Worm (Caenorhabditis elegans) whole organism, young adult: ENCODE measurements around the gene lido-8.

ENCODE experiments used
- B0019.2 ChIP-seq: fragments of 200-800 bp; sonication (Bioruptor generic); conservative IDR thresholded peaks from 2 replicates; pipeline ENCODE4 v1.3.6; 2022; ENCODE audit warnings: missing genetic modification reagents, missing genetic modification characterization, missing compliant biosample characterization
- B0035.1 ChIP-seq: sonication (generic microtip); optimal IDR thresholded peaks from 2 replicates; lab custom pipeline; 2016; ENCODE audit warnings: missing genetic modification characterization, mild to moderate bottlenecking, missing compliant biosample characterization, missing genotype, missing genetic modification reagents
- D2030.7 ChIP-seq: fragments of 200-800 bp; sonication (Bioruptor generic); IDR thresholded peaks from 2 replicates; pipeline ENCODE4 v1.3.6; 2022; ENCODE audit warnings: missing genetic modification reagents, missing genetic modification characterization, missing compliant biosample characterization
- F33H1.4 ChIP-seq: fragments of 200-800 bp; sonication (Bioruptor generic); IDR thresholded peaks from 2 replicates; pipeline ENCODE4 v1.3.6; 2022; ENCODE audit warnings: missing genetic modification reagents, missing genetic modification characterization, missing compliant biosample characterization
- F37B4.10 ChIP-seq: fragments of 200-800 bp; sonication (Bioruptor generic); IDR thresholded peaks from 2 replicates; pipeline ENCODE4 v1.3.6; 2022; ENCODE audit warnings: missing genetic modification characterization, missing compliant biosample characterization
- F49E8.2 ChIP-seq: sonication (generic microtip); optimal IDR thresholded peaks from 3 replicates; lab custom pipeline; 2017; ENCODE audit warnings: missing genetic modification characterization, mild to moderate bottlenecking, missing compliant biosample characterization, antibody characterized with exemption, moderate library complexity; ENCODE audit not compliant: insufficient read depth
- T26A5.8 ChIP-seq: sonication (generic microtip); optimal IDR thresholded peaks from 2 replicates; lab custom pipeline; 2016; ENCODE audit warnings: missing genetic modification characterization, missing compliant biosample characterization
- Y56A3A.18 ChIP-seq: fragments of 200-800 bp; sonication (Bioruptor generic); IDR thresholded peaks from 2 replicates; pipeline ENCODE4 v1.3.6; 2022; ENCODE audit warnings: missing genetic modification reagents, missing genetic modification characterization, missing compliant biosample characterization
- Y67H2A.10 ChIP-seq: fragments of 200-800 bp; sonication (Bioruptor generic); conservative IDR thresholded peaks from 2 replicates; pipeline ENCODE4 v1.3.6; 2022; ENCODE audit warnings: missing genetic modification reagents, missing genetic modification characterization, missing compliant biosample characterization
- Y79H2A.3 ChIP-seq: fragments of 200-800 bp; sonication (Bioruptor generic); conservative IDR thresholded peaks from 2 replicates; pipeline ENCODE4 v1.3.6; 2022; ENCODE audit warnings: missing genetic modification reagents, missing genetic modification characterization, missing compliant biosample characterization
- Y95B8A.8 ChIP-seq: fragments of 200-800 bp; sonication (Bioruptor generic); IDR thresholded peaks from 2 replicates; pipeline ENCODE4 v1.3.6; 2022; ENCODE audit warnings: missing genetic modification reagents, missing genetic modification characterization, missing compliant biosample characterization
- aptf-2 ChIP-seq: fragments of 200-800 bp; sonication (Bioruptor generic); conservative IDR thresholded peaks from 2 replicates; pipeline ENCODE4 v1.3.6; 2022; ENCODE audit warnings: missing genetic modification reagents, missing genetic modification characterization, missing compliant biosample characterization
- atf-7 ChIP-seq: sonication (generic microtip); optimal IDR thresholded peaks from 2 replicates; lab custom pipeline; 2017; ENCODE audit warnings: mild to moderate bottlenecking, missing genetic modification characterization, missing compliant biosample characterization
- athp-1 ChIP-seq: sonication (generic microtip); optimal IDR thresholded peaks from 2 replicates; lab custom pipeline; 2017; ENCODE audit warnings: mild to moderate bottlenecking, missing genetic modification characterization, missing compliant biosample characterization
- attf-3 ChIP-seq: fragments of 200-800 bp; sonication (Bioruptor generic); conservative IDR thresholded peaks from 2 replicates; pipeline ENCODE4 v1.3.6; 2022; ENCODE audit warnings: missing genetic modification reagents, missing genetic modification characterization, missing compliant biosample characterization
- ceh-100 ChIP-seq: fragments of 200-800 bp; sonication (Bioruptor generic); IDR thresholded peaks from 2 replicates; pipeline ENCODE4 v1.3.6; 2022; ENCODE audit warnings: missing genetic modification reagents, missing genetic modification characterization, missing compliant biosample characterization
- ceh-58 ChIP-seq: fragments of 200-800 bp; sonication (Bioruptor generic); IDR thresholded peaks from 2 replicates; pipeline ENCODE4 v1.3.6; 2022; ENCODE audit warnings: missing genetic modification characterization, missing compliant biosample characterization
- ceh-79 ChIP-seq: sonication (generic microtip); optimal IDR thresholded peaks from 2 replicates; lab custom pipeline; 2017; ENCODE audit warnings: mild to moderate bottlenecking, missing genetic modification characterization, missing compliant biosample characterization
- ceh-91 ChIP-seq: fragments of 200-800 bp; sonication (Bioruptor generic); IDR thresholded peaks from 2 replicates; pipeline ENCODE4 v1.3.6; 2022; ENCODE audit warnings: missing genetic modification reagents, missing genetic modification characterization, missing compliant biosample characterization
- hmg-1.2 ChIP-seq: fragments of 200-800 bp; sonication (Bioruptor generic); IDR thresholded peaks from 2 replicates; pipeline ENCODE4 v1.3.6; 2022; ENCODE audit warnings: missing genetic modification reagents, missing genetic modification characterization, missing compliant biosample characterization
- hrde-1 ChIP-seq: sonication (generic microtip); optimal IDR thresholded peaks from 2 replicates; lab custom pipeline; 2016; ENCODE audit warnings: missing genetic modification characterization, mild to moderate bottlenecking, missing compliant biosample characterization, moderate library complexity, missing genotype, missing genetic modification reagents, borderline replicate concordance
- lin-54 ChIP-seq: fragments of 200-800 bp; sonication (Bioruptor generic); optimal IDR thresholded peaks from 2 replicates; lab custom pipeline; 2018; ENCODE audit warnings: mild to moderate bottlenecking, missing genetic modification characterization, missing compliant biosample characterization
- madf-3 ChIP-seq: fragments of 200-800 bp; sonication (Bioruptor generic); IDR thresholded peaks from 2 replicates; pipeline ENCODE4 v1.3.6; 2022; ENCODE audit warnings: missing genetic modification reagents, missing genetic modification characterization, missing compliant biosample characterization
- madf-6 ChIP-seq: fragments of 200-800 bp; sonication (Bioruptor generic); IDR thresholded peaks from 2 replicates; pipeline ENCODE4 v1.3.6; 2022; ENCODE audit warnings: missing genetic modification reagents, missing genetic modification characterization, missing compliant biosample characterization
- mcd-1 ChIP-seq: fragments of 200-800 bp; sonication (Bioruptor generic); IDR thresholded peaks from 2 replicates; pipeline ENCODE4 v1.3.6; 2022; ENCODE audit warnings: missing genetic modification reagents, missing genetic modification characterization, missing compliant biosample characterization
- mxl-1 ChIP-seq: sonication (generic microtip); optimal IDR thresholded peaks from 2 replicates; lab custom pipeline; 2016; ENCODE audit warnings: missing genetic modification characterization, missing compliant biosample characterization
- nfya-1 ChIP-seq: sonication (generic microtip); optimal IDR thresholded peaks from 2 replicates; lab custom pipeline; 2017; ENCODE audit warnings: antibody characterized with exemption, missing compliant biosample characterization, missing genetic modification characterization, borderline replicate concordance; ENCODE audit not compliant: insufficient read depth
- nhr-179 ChIP-seq: sonication (generic microtip); optimal IDR thresholded peaks from 2 replicates; lab custom pipeline; 2016; ENCODE audit warnings: mild to moderate bottlenecking, missing genetic modification characterization, missing compliant biosample characterization
- nhr-90 ChIP-seq: sonication (generic microtip); optimal IDR thresholded peaks from 2 replicates; lab custom pipeline; 2016; ENCODE audit warnings: missing genotype, mild to moderate bottlenecking, missing genetic modification characterization, missing compliant biosample characterization
- rcor-1 ChIP-seq: fragments of 200-800 bp; sonication (Bioruptor generic); IDR thresholded peaks from 2 replicates; pipeline ENCODE4 v1.3.6; 2022; ENCODE audit warnings: missing genetic modification reagents, missing genetic modification characterization, missing compliant biosample characterization
- rec-8 ChIP-seq, 2 experiments: sonication (generic microtip); optimal IDR thresholded peaks; 2 replicates each; lab custom pipeline; 2016; ENCODE audit warnings: mild to moderate bottlenecking in 2 of 2, missing genetic modification characterization in 2 of 2, missing genetic modification reagents in 2 of 2, missing genotype in 2 of 2, missing biosample characterization in 1 of 2, missing compliant biosample characterization in 1 of 2, moderate library complexity in 1 of 2
- repo-1 ChIP-seq: sonication (generic microtip); optimal IDR thresholded peaks from 2 replicates; lab custom pipeline; 2017; ENCODE audit warnings: mild to moderate bottlenecking, missing genetic modification characterization, missing compliant biosample characterization
- snpc-1.1 ChIP-seq: sonication (generic microtip); optimal IDR thresholded peaks from 2 replicates; lab custom pipeline; 2017; ENCODE audit warnings: missing genetic modification characterization, mild to moderate bottlenecking, missing compliant biosample characterization, antibody characterized with exemption, moderate library complexity, missing genotype, missing genetic modification reagents; ENCODE audit not compliant: insufficient read depth
- snpc-1.3 ChIP-seq: sonication (generic microtip); optimal IDR thresholded peaks from 2 replicates; lab custom pipeline; 2017; ENCODE audit warnings: missing genetic modification characterization, mild to moderate bottlenecking, missing compliant biosample characterization, antibody characterized with exemption, moderate library complexity, missing genotype, missing genetic modification reagents; ENCODE audit not compliant: insufficient read depth
- tlf-1 ChIP-seq: fragments of 200-800 bp; sonication (Bioruptor generic); optimal IDR thresholded peaks from 2 replicates; lab custom pipeline; 2018; ENCODE audit warnings: mild to moderate bottlenecking, missing genetic modification characterization, missing compliant biosample characterization
- ztf-18 ChIP-seq: sonication (generic microtip); optimal IDR thresholded peaks from 2 replicates; lab custom pipeline; 2016; ENCODE audit warnings: missing genotype, mild to moderate bottlenecking, missing genetic modification characterization, missing compliant biosample characterization
- ztf-22 ChIP-seq: fragments of 200-800 bp; sonication (Bioruptor generic); optimal IDR thresholded peaks from 2 replicates; lab custom pipeline; 2018; ENCODE audit warnings: mild to moderate bottlenecking, missing genetic modification characterization, moderate library complexity, missing compliant biosample characterization
- ztf-28 ChIP-seq: fragments of 200-800 bp; sonication (Bioruptor generic); IDR thresholded peaks from 2 replicates; pipeline ENCODE4 v1.3.6; 2022; ENCODE audit warnings: missing genetic modification reagents, missing genetic modification characterization, missing compliant biosample characterization

Gene lido-8

ce11 chrII:3036344-3036743, 39.5 kb downstream of the lido-8 start (continued):
- TF ChIP-seq snpc-1.1 (tag; lab: Kevin White, UChicago) = no peak
- no peak for TF ChIP-seq madf-3
- no peak for TF ChIP-seq ztf-22
- TF ChIP-seq ceh-91 (GFP tag; lab: Robert Waterston, UW) = no peak
- 0 out of 2 replicates have a peak, but pooled peaks have one; percentile 14 for TF ChIP-seq Y95B8A.8 (GFP tag; lab: Robert Waterston, UW)
- TF ChIP-seq ceh-79 (tag; lab: Kevin White, UChicago) = no peak
- no peak for TF ChIP-seq nhr-90
- no peak for TF ChIP-seq mxl-1 (tag; lab: Kevin White, UChicago)
- no peak for TF ChIP-seq rec-8 (tag; optimal IDR thresholded peaks at IDR 0.05; lab: Kevin White, UChicago)
- TF ChIP-seq ceh-100 = no peak
- no peak for TF ChIP-seq ceh-58 (GFP tag; lab: Robert Waterston, UW)
- peak; percentile 41 for TF ChIP-seq mcd-1 (GFP tag; lab: Robert Waterston, UW)
- TF ChIP-seq Y56A3A.18 (GFP tag; lab: Robert Waterston, UW) = no peak
- no peak for TF ChIP-seq F37B4.10 (GFP tag; lab: Robert Waterston, UW)
- TF ChIP-seq tlf-1 (GFP tag; lab: Kevin White, UChicago) = no peak
- TF ChIP-seq B0035.1 (tag; lab: Kevin White, UChicago) = no peak
- no peak for TF ChIP-seq hmg-1.2 (GFP tag; lab: Robert Waterston, UW)
- no peak for TF ChIP-seq snpc-1.3 (tag; lab: Kevin White, UChicago)
- TF ChIP-seq T26A5.8 (tag; lab: Kevin White, UChicago) = no peak
- TF ChIP-seq athp-1 (tag; lab: Kevin White, UChicago) = no peak
- no peak for TF ChIP-seq nhr-179 (tag; lab: Kevin White, UChicago)

- TF ChIP-seq F37B4.10 (GFP tag; lab: Robert Waterston, UW) = 0 out of 2 replicates have a peak, but pooled peaks have one; percentile 50
- TF ChIP-seq F33H1.4 (GFP tag; lab: Robert Waterston, UW) = no peak
- no peak for TF ChIP-seq hrde-1 (tag; lab: Kevin White, UChicago)
- TF ChIP-seq ztf-18 (tag; lab: Kevin White, UChicago) = peak; percentile 28
Observed at ce11 chrII:3038453-3038909, 41.7 kb downstream of the lido-8 start, which contains the start of the genes B0454.26 and B0454.5. Gene B0454.26, minus strand, starts transcription at chrII:3038553. Gene B0454.5, plus strand, starts transcription at chrII:3038859.

ce11 chrII:3043358-3043757, 46.5 kb downstream of the lido-8 start, which contains the start of gene B0454.8:
Gene B0454.8, minus strand, starts transcription at chrII:3043458.
- TF ChIP-seq hrde-1 (tag; lab: Kevin White, UChicago) (no peak), B0019.2 (GFP tag; lab: Robert Waterston, UW) (no peak), F49E8.2 (no peak), rcor-1 (GFP tag; lab: Robert Waterston, UW) (no peak), aptf-2 (no peak), D2030.7 (GFP tag; lab: Robert Waterston, UW) (no peak), Y67H2A.10 (GFP tag; lab: Robert Waterston, UW) (no peak), ztf-28 (no peak), ztf-22 (no peak), snpc-1.1 (tag; lab: Kevin White, UChicago) (no peak), repo-1 (tag; lab: Kevin White, UChicago) (no peak), mcd-1 (GFP tag; lab: Robert Waterston, UW) (no peak), nfya-1 (tag; lab: Kevin White, UChicago) (no peak), Y79H2A.3 (GFP tag; lab: Robert Waterston, UW) (no peak), atf-7 (no peak), madf-6 (no peak), lin-54 (GFP tag; lab: Kevin White, UChicago) (no peak), attf-3 (GFP tag; lab: Robert Waterston, UW) (no peak)
- TF ChIP-seq, all 124 proteins: peak for 0
